Worm (Caenorhabditis elegans): ENCODE data around the gene srsx-17.

The srsx-17 gene

DNA sequence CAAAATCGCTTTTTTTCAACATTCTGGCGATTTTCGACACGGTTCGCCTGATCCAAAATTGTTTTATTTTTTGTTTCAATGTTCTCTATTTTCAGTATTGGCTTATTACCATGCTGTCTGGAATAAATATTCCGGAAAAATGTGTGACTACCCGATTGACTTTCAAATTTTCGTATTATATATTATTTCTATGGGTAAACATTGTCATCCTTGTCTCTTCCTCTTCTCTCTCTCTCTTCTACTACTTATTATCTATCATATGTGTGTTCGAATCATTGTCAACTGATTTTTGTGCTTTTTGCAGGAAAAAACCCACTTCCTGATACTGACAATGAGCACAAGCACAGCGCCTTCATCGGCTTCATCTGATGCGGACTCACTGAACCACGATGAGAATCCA, 34.4 kb upstream of the srsx-17 start, which contains the start of gene C04E6.7:
Gene C04E6.7 (plus strand): TSS at position 301 of the 400 bp plus-strand sequence.
- TF ChIP-seq snpc-1.1 (tag; optimal IDR thresholded peaks at IDR 0.05; ENCODE audit: insufficient read depth) (no peak), ceh-58 (GFP tag; IDR thresholded peaks at IDR 0.05) (no peak), nhr-120 (GFP tag; IDR thresholded peaks at IDR 0.05) (no peak), F57C9.4 (tag; optimal IDR thresholded peaks at IDR 0.05) (no peak), nfya-1 (tag; optimal IDR thresholded peaks at IDR 0.05; ENCODE audit: borderline replicate concordance, insufficient read depth) (no peak), Y95B8A.8 (GFP tag; IDR thresholded peaks at IDR 0.05) (no peak), F37B4.10 (GFP tag; IDR thresholded peaks at IDR 0.05) (no peak), akir-1 (GFP tag; optimal IDR thresholded peaks at IDR 0.05) (no peak), atf-7 (tag; optimal IDR thresholded peaks at IDR 0.05) (no peak), madf-8 (GFP tag; conservative IDR thresholded peaks at IDR 0.05) (no peak), nhr-90 (tag; optimal IDR thresholded peaks at IDR 0.05) (no peak), sdz-38 (tag; optimal IDR thresholded peaks at IDR 0.05) (no peak), nfyb-1 (GFP tag; IDR thresholded peaks at IDR 0.05) (no peak), pha-4 (tag; optimal IDR thresholded peaks at IDR 0.05) (no peak), gei-17 (GFP tag; optimal IDR thresholded peaks at IDR 0.05) (no peak), cebp-1 (GFP tag; IDR thresholded peaks at IDR 0.05) (no peak), cebp-1 (tag; optimal IDR thresholded peaks at IDR 0.05) (no peak), Y53F4B.3 (GFP tag; IDR thresholded peaks at IDR 0.05) (no peak), C06A6.2 (GFP tag; conservative IDR thresholded peaks at IDR 0.05) (no peak)

DNA sequence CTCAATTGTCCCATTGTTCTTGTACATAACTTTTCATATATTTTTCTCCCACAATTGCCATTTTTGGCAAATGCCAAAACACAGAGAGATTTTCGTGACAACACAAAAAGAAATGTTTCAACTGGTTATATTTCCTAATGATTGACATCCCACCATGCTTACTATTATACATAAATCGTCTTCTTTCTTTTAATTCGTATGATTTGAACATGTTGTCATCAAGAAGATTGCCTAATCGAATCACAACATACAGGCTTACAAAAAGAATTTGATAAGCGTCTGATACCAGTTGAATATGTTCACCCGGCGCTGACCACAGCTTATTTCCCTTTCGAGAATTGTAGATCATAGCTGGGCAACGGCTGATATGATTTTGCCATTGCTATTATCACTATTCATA, 32.4 kb upstream of the srsx-17 start, which contains the start of gene grd-9:
Gene grd-9 (plus strand): TSS at position 301 of the 400 bp plus-strand sequence.
- TF ChIP-seq dpl-1 (GFP tag; optimal IDR thresholded peaks at IDR 0.05): no peak
- TF ChIP-seq lin-26 (GFP tag; IDR thresholded peaks at IDR 0.05): no peak
- no peak for TF ChIP-seq C17E4.6 (GFP tag; IDR thresholded peaks at IDR 0.05)

DNA sequence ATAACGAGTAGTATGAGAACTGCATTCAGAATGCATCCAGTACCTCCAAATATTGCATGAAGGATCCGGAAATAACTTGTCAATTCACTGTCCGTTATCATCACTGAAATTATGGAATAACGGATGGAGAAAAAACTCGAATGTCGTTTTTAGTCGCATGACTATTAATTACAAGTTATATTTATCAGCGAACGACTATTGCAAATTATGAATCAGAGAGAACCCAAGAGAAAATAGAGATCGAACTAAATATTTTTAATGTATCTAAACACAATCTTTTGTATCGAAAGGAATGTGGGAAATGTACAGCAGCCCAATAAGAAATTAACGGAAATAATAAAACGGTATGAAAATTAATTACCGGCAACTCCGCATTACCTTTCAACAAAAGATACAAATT, 27.5 kb upstream of the srsx-17 start, which contains the start of gene srd-16:
Gene srd-16 (minus strand): TSS at position 101 of the 400 bp plus-strand sequence.
- TF ChIP-seq ekl-4 (GFP tag; IDR thresholded peaks at IDR 0.05) (no peak), madf-8 (GFP tag; conservative IDR thresholded peaks at IDR 0.05) (no peak), lir-1 (GFP tag; conservative IDR thresholded peaks at IDR 0.05) (no peak), die-1 (tag; optimal IDR thresholded peaks at IDR 0.05) (no peak), nhr-27 (tag; optimal IDR thresholded peaks at IDR 0.05) (no peak), pbrm-1 (GFP tag; IDR thresholded peaks at IDR 0.05) (no peak), sea-2 (GFP tag; IDR thresholded peaks at IDR 0.05) (no peak), snpc-1.1 (tag; optimal IDR thresholded peaks at IDR 0.05; ENCODE audit: insufficient read depth) (no peak), lin-35 (GFP tag; optimal IDR thresholded peaks at IDR 0.05) (no peak), Y53F4B.3 (GFP tag; IDR thresholded peaks at IDR 0.05) (no peak)

DNA sequence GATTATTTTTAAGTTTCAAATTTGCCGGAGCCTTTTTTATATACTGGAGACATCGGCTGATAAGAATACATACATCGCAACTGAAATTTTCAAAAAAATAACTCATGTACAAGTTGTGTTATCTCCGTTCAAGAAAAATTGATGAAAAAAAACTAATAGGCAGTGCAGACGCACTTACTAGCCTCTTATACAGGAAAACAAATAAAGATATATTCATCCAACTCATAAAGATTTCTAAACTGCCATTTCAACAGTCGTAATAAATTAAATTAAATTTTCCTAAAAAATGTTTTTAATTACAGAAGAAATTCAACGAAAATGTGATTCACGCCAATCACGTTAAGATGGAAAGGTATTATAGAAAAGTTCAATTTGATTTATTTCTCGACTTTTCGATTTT, 25.6 kb upstream of the srsx-17 start, which contains the start of gene C04E6.5:
Gene C04E6.5 (plus strand): TSS at position 301 of the 400 bp plus-strand sequence.
- no peak for TF ChIP-seq tlf-1 (GFP tag; optimal IDR thresholded peaks at IDR 0.05)
- no peak for TF ChIP-seq ztf-6 (GFP tag; IDR thresholded peaks at IDR 0.05)
- no peak for TF ChIP-seq madf-6 (GFP tag; IDR thresholded peaks at IDR 0.05)
- TF ChIP-seq ceh-91 (GFP tag; IDR thresholded peaks at IDR 0.05): no peak
- no peak for TF ChIP-seq nhr-90 (tag; optimal IDR thresholded peaks at IDR 0.05)
- no peak for TF ChIP-seq snpc-3.4 (tag; optimal IDR thresholded peaks at IDR 0.05)
- no peak for TF ChIP-seq sea-2 (GFP tag; IDR thresholded peaks at IDR 0.05)
- no peak for TF ChIP-seq pha-4 (tag; optimal IDR thresholded peaks at IDR 0.05)
- TF ChIP-seq lin-54 (GFP tag; optimal IDR thresholded peaks at IDR 0.05): no peak
- TF ChIP-seq lir-1 (GFP tag; conservative IDR thresholded peaks at IDR 0.05): no peak
- TF ChIP-seq efl-1 (GFP tag; optimal IDR thresholded peaks at IDR 0.05): no peak
- no peak for TF ChIP-seq ztf-28 (GFP tag; IDR thresholded peaks at IDR 0.05)
- no peak for TF ChIP-seq dpl-1 (GFP tag; optimal IDR thresholded peaks at IDR 0.05)
- TF ChIP-seq somi-1 (GFP tag; optimal IDR thresholded peaks at IDR 0.05): no peak
- no peak for TF ChIP-seq F57A8.1 (GFP tag; optimal IDR thresholded peaks at IDR 0.05)
- no peak for TF ChIP-seq gei-17 (GFP tag; optimal IDR thresholded peaks at IDR 0.05)
- TF ChIP-seq hmg-1.2 (GFP tag; IDR thresholded peaks at IDR 0.05): no peak
- no peak for TF ChIP-seq Y53G8AR.9 (GFP tag; conservative IDR thresholded peaks at IDR 0.05)
- no peak for TF ChIP-seq ets-4 (GFP tag; optimal IDR thresholded peaks at IDR 0.05)
- TF ChIP-seq ztf-26 (tag; optimal IDR thresholded peaks at IDR 0.05): no peak

Data from whole organism, young adult.